Worm (Caenorhabditis elegans) whole organism, late embryonic: Measurements from ENCODE around the gene rpb-9.

Experiments
- C08G9.2 ChIP-seq: sonication (generic microtip); optimal IDR thresholded peaks from 2 replicates; lab custom pipeline; 2016; ENCODE audit warnings: mild to moderate bottlenecking, missing genetic modification characterization, moderate library complexity, missing compliant biosample characterization
- ama-1 ChIP-seq: fragments of 150-350 bp; optimal IDR thresholded peaks from 2 replicates; lab custom pipeline; 2014
- ceh-24 ChIP-seq: sonication (generic microtip); optimal IDR thresholded peaks from 2 replicates; lab custom pipeline; 2016; ENCODE audit warnings: mild to moderate bottlenecking, missing genetic modification characterization, missing compliant biosample characterization
- ceh-34 ChIP-seq: sonication (generic microtip); optimal IDR thresholded peaks from 2 replicates; lab custom pipeline; 2016; ENCODE audit warnings: mild to moderate bottlenecking, missing genetic modification characterization, missing compliant biosample characterization
- fax-1 ChIP-seq: sonication (generic microtip); optimal IDR thresholded peaks from 2 replicates; lab custom pipeline; 2016; ENCODE audit warnings: missing genotype, missing genetic modification characterization, missing compliant biosample characterization
- hlh-6 ChIP-seq: sonication (generic microtip); optimal IDR thresholded peaks from 2 replicates; lab custom pipeline; 2016; ENCODE audit warnings: missing genotype, missing genetic modification characterization, missing compliant biosample characterization
- madf-2 ChIP-seq: sonication (generic microtip); optimal IDR thresholded peaks from 2 replicates; lab custom pipeline; 2017; ENCODE audit warnings: missing genetic modification characterization, missing compliant biosample characterization
- mec-3 ChIP-seq: sonication (generic microtip); optimal IDR thresholded peaks from 2 replicates; lab custom pipeline; 2016; ENCODE audit warnings: borderline replicate concordance, missing genetic modification characterization, missing compliant biosample characterization
- npax-4 ChIP-seq: sonication (generic microtip); optimal IDR thresholded peaks from 2 replicates; lab custom pipeline; 2016; ENCODE audit warnings: missing genetic modification characterization, missing compliant biosample characterization
- pros-1 ChIP-seq: fragments of 150-350 bp; optimal IDR thresholded peaks from 2 replicates; lab custom pipeline; 2014; ENCODE audit warnings: missing biosample characterization, missing genetic modification reagents, missing genetic modification characterization
- syd-9 ChIP-seq: sonication (generic microtip); optimal IDR thresholded peaks from 2 replicates; lab custom pipeline; 2016; ENCODE audit warnings: mild to moderate bottlenecking, missing genetic modification characterization, moderate library complexity, missing compliant biosample characterization
- ttx-3 ChIP-seq: sonication (generic microtip); optimal IDR thresholded peaks from 2 replicates; lab custom pipeline; 2016; ENCODE audit warnings: missing genetic modification reagents, missing genetic modification characterization, missing compliant biosample characterization
- unc-86 ChIP-seq: sonication (generic microtip); optimal IDR thresholded peaks from 2 replicates; lab custom pipeline; 2016; ENCODE audit warnings: missing genetic modification characterization, missing compliant biosample characterization
- zip-5 ChIP-seq: sonication (generic microtip); optimal IDR thresholded peaks from 2 replicates; lab custom pipeline; 2016; ENCODE audit warnings: missing genetic modification characterization, missing compliant biosample characterization

The rpb-9 gene

DNA sequence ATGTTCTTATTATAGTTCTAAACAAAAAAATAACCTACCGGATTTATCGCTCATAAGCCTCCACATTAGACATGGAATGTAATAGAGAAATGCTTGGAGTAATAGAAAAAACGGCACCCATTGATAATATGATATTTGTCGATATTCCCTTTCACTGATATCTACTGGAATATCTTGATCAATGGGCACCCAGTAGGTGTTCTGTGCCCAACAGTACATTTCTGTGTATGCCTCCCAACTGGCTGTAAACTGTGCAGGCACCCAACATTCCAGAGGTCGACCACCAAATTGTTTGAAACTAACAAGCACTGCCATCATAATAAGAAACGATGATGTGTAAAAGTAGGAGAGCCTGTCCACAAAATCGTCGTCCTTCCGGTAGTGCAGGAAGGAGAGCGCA is 47.7 kb downstream of the rpb-9 start:
- TF ChIP-seq madf-2 (tag; lab: Kevin White, UChicago) (no peak), zip-5 (tag; lab: Kevin White, UChicago) (no peak), hlh-6 (no peak), npax-4 (tag; lab: Kevin White, UChicago) (no peak), syd-9 (tag; lab: Kevin White, UChicago) (no peak), unc-86 (tag; lab: Kevin White, UChicago) (no peak), mec-3 (no peak), ama-1 (no peak), ttx-3 (tag; lab: Kevin White, UChicago) (no peak), ceh-34 (tag; lab: Kevin White, UChicago) (no peak), fax-1 (tag; lab: Kevin White, UChicago) (no peak), pros-1 (tag; lab: Kevin White, UChicago) (no peak), ceh-24 (tag; lab: Kevin White, UChicago) (no peak), C08G9.2 (tag; lab: Kevin White, UChicago) (no peak)
- TF ChIP-seq, all 69 proteins: peak for 0
